Worm (Caenorhabditis elegans) whole organism, L4 larva: ENCODE measurements around the gene F19H6.6.

ENCODE experiments used
- D1046.2 ChIP-seq: fragments of 200-800 bp; sonication (Bioruptor generic); IDR thresholded peaks from 2 replicates; pipeline ENCODE4 v1.3.6; 2022; ENCODE audit warnings: missing genetic modification characterization, missing compliant biosample characterization
- F26F4.8 ChIP-seq: fragments of 200-800 bp; sonication (Bioruptor generic); conservative IDR thresholded peaks from 2 replicates; pipeline ENCODE4 v1.3.6; 2022; ENCODE audit warnings: missing genetic modification characterization, missing compliant biosample characterization
- F37D6.2 ChIP-seq: sonication (generic microtip); optimal IDR thresholded peaks from 2 replicates; lab custom pipeline; 2016; ENCODE audit warnings: mild to moderate bottlenecking, missing genetic modification characterization, missing compliant biosample characterization
- T20F7.1 ChIP-seq: fragments of 200-800 bp; sonication (Bioruptor generic); optimal IDR thresholded peaks from 2 replicates; lab custom pipeline; 2018; ENCODE audit warnings: mild to moderate bottlenecking, missing genetic modification characterization, missing compliant biosample characterization
- T26A8.4 ChIP-seq: fragments of 200-800 bp; sonication (Bioruptor generic); IDR thresholded peaks from 2 replicates; pipeline ENCODE4 v1.3.6; 2022; ENCODE audit warnings: missing genetic modification characterization, missing compliant biosample characterization
- Y105C5A.15 ChIP-seq: fragments of 200-800 bp; sonication (Bioruptor generic); IDR thresholded peaks from 2 replicates; pipeline ENCODE4 v1.3.6; 2022; ENCODE audit warnings: missing genetic modification characterization, missing compliant biosample characterization
- Y48G9A.11 ChIP-seq: fragments of 200-800 bp; sonication (Bioruptor generic); IDR thresholded peaks from 2 replicates; pipeline ENCODE4 v1.3.6; 2022; ENCODE audit warnings: missing genetic modification reagents, missing genetic modification characterization, missing compliant biosample characterization
- Y5F2A.4 ChIP-seq: fragments of 200-800 bp; sonication (Bioruptor generic); optimal IDR thresholded peaks from 2 replicates; lab custom pipeline; 2018; ENCODE audit warnings: mild to moderate bottlenecking, missing genetic modification characterization, missing compliant biosample characterization
- aha-1 ChIP-seq: fragments of 150-350 bp; peaks from one replicate; lab custom pipeline; 2014; ENCODE audit warnings: missing biosample characterization, missing genetic modification characterization
- aly-2 ChIP-seq: sonication (generic microtip); optimal IDR thresholded peaks from 2 replicates; lab custom pipeline; 2018; ENCODE audit warnings: missing biosample characterization, missing genetic modification characterization
- arid-1 ChIP-seq: fragments of 200-800 bp; sonication (Bioruptor generic); conservative IDR thresholded peaks from 2 replicates; pipeline ENCODE4 v1.3.6; 2022; ENCODE audit warnings: missing genetic modification reagents, missing genetic modification characterization, missing compliant biosample characterization
- ceh-20 ChIP-seq: fragments of 200-800 bp; sonication (Bioruptor generic); IDR thresholded peaks from 2 replicates; pipeline ENCODE4 v1.3.6; 2022; ENCODE audit warnings: missing genetic modification reagents, missing genetic modification characterization, missing compliant biosample characterization
- ceh-44 ChIP-seq: fragments of 200-800 bp; sonication (Bioruptor generic); IDR thresholded peaks from 2 replicates; pipeline ENCODE4 v1.3.6; 2022; ENCODE audit warnings: missing genetic modification reagents, missing genetic modification characterization, missing compliant biosample characterization
- dmd-8 ChIP-seq: fragments of 200-800 bp; sonication (Bioruptor generic); IDR thresholded peaks from 2 replicates; pipeline ENCODE4 v1.3.6; 2022; ENCODE audit warnings: missing genetic modification characterization, missing compliant biosample characterization
- dpl-1 ChIP-seq: fragments of 150-350 bp; optimal IDR thresholded peaks from 2 replicates; lab custom pipeline; 2014; ENCODE audit warnings: missing biosample characterization, missing genetic modification reagents, missing genetic modification characterization
- duxl-1 ChIP-seq: sonication (generic microtip); optimal IDR thresholded peaks from 2 replicates; lab custom pipeline; 2016; ENCODE audit warnings: mild to moderate bottlenecking, missing genetic modification characterization, moderate library complexity, missing compliant biosample characterization; ENCODE audit not compliant: poor library complexity
- egl-43 ChIP-seq: fragments of 200-800 bp; sonication (Bioruptor generic); IDR thresholded peaks from 2 replicates; pipeline ENCODE4 v1.3.6; 2022; ENCODE audit warnings: missing genetic modification reagents, missing genetic modification characterization, missing compliant biosample characterization
- fkh-10 ChIP-seq: fragments of 150-350 bp; optimal IDR thresholded peaks from 2 replicates; lab custom pipeline; 2014; ENCODE audit warnings: missing biosample characterization, missing genetic modification reagents, missing genetic modification characterization
- gei-8 ChIP-seq: fragments of 200-800 bp; sonication (Bioruptor generic); optimal IDR thresholded peaks from 2 replicates; lab custom pipeline; 2018; ENCODE audit warnings: mild to moderate bottlenecking, missing genetic modification characterization, missing compliant biosample characterization
- hif-1 ChIP-seq, 2 experiments: sonication (generic microtip); optimal IDR thresholded peaks; 2 replicates each; lab custom pipeline; 2016 to 2017; ENCODE audit warnings: missing compliant biosample characterization in 2 of 2, missing genetic modification characterization in 2 of 2, missing genetic modification reagents in 2 of 2, missing genotype in 2 of 2, mild to moderate bottlenecking in 1 of 2
- hlh-11 ChIP-seq: fragments of 200-800 bp; sonication (Bioruptor generic); optimal IDR thresholded peaks from 2 replicates; lab custom pipeline; 2018; ENCODE audit warnings: mild to moderate bottlenecking, missing genetic modification characterization, missing compliant biosample characterization
- hmg-1.1 ChIP-seq: fragments of 200-800 bp; sonication (Bioruptor generic); IDR thresholded peaks from 2 replicates; pipeline ENCODE4 v1.3.6; 2022; ENCODE audit warnings: missing genetic modification reagents, missing genetic modification characterization, missing compliant biosample characterization
- jun-1 ChIP-seq: fragments of 150-350 bp; optimal IDR thresholded peaks from 2 replicates; lab custom pipeline; 2014; ENCODE audit warnings: missing biosample characterization, missing genetic modification reagents, missing genetic modification characterization
- lim-7 ChIP-seq: fragments of 200-800 bp; sonication (Bioruptor generic); IDR thresholded peaks from 2 replicates; pipeline ENCODE4 v1.3.6; 2022; ENCODE audit warnings: missing genetic modification characterization, missing compliant biosample characterization
- lin-1 ChIP-seq: fragments of 200-800 bp; sonication (Bioruptor generic); IDR thresholded peaks from 2 replicates; pipeline ENCODE4 v1.3.6; 2022; ENCODE audit warnings: missing genetic modification reagents, missing genetic modification characterization, missing compliant biosample characterization
- lin-13 ChIP-seq: fragments of 150-350 bp; optimal IDR thresholded peaks from 2 replicates; lab custom pipeline; 2014; ENCODE audit warnings: missing biosample characterization, missing genetic modification reagents, missing genetic modification characterization
- lin-29 ChIP-seq: fragments of 200-800 bp; sonication (Bioruptor generic); IDR thresholded peaks from 2 replicates; pipeline ENCODE4 v1.3.6; 2022; ENCODE audit warnings: missing genetic modification reagents, missing genetic modification characterization, missing compliant biosample characterization
- lin-38 ChIP-seq: fragments of 200-800 bp; sonication (Bioruptor generic); IDR thresholded peaks from 2 replicates; pipeline ENCODE4 v1.3.6; 2022; ENCODE audit warnings: missing genetic modification reagents, missing genetic modification characterization, missing compliant biosample characterization
- lin-39 ChIP-seq: fragments of 150-350 bp; optimal IDR thresholded peaks from 2 replicates; lab custom pipeline; 2014; ENCODE audit warnings: missing biosample characterization, missing genetic modification reagents, missing genetic modification characterization
- lsy-2 ChIP-seq, 2 experiments: fragments of 150-350 bp in 1 of 2; sonication (generic microtip) in 1 of 2; optimal IDR thresholded peaks; 2 replicates each; lab custom pipeline; 2014 to 2017; ENCODE audit warnings: missing biosample characterization in 2 of 2, missing genetic modification characterization in 2 of 2
- madf-5 ChIP-seq, 2 experiments: fragments of 200-800 bp; sonication (Bioruptor generic); IDR thresholded peaks; 2 replicates each; pipeline ENCODE4 v1.3.6; 2022; ENCODE audit warnings: missing compliant biosample characterization in 2 of 2, missing genetic modification characterization in 2 of 2
- mdl-1 ChIP-seq, 2 experiments: fragments of 150-350 bp in 1 of 2; sonication (generic microtip) in 1 of 2; optimal IDR thresholded peaks; 2 replicates each; lab custom pipeline; 2014 to 2017; ENCODE audit warnings: missing biosample characterization in 2 of 2, missing genetic modification characterization in 2 of 2
- mdt-29 ChIP-seq: fragments of 200-800 bp; sonication (Bioruptor generic); IDR thresholded peaks from 2 replicates; pipeline ENCODE4 v1.3.6; 2022; ENCODE audit warnings: missing genetic modification reagents, missing genetic modification characterization, missing compliant biosample characterization
- mes-2 ChIP-seq: sonication (generic microtip); optimal IDR thresholded peaks from 2 replicates; lab custom pipeline; 2016; ENCODE audit warnings: missing genotype, mild to moderate bottlenecking, missing genetic modification characterization, missing compliant biosample characterization; ENCODE audit not compliant: poor library complexity, severe bottlenecking
- nhr-102 ChIP-seq: sonication (generic microtip); optimal IDR thresholded peaks from 2 replicates; lab custom pipeline; 2016; ENCODE audit warnings: mild to moderate bottlenecking, missing genetic modification characterization, moderate library complexity, missing compliant biosample characterization
- nhr-11 ChIP-seq: fragments of 150-350 bp; optimal IDR thresholded peaks from 2 replicates; lab custom pipeline; 2014; ENCODE audit warnings: missing biosample characterization, missing genetic modification characterization
- nhr-111 ChIP-seq: fragments of 200-800 bp; sonication (Bioruptor generic); optimal IDR thresholded peaks from 2 replicates; lab custom pipeline; 2018; ENCODE audit warnings: mild to moderate bottlenecking, missing genetic modification characterization, missing compliant biosample characterization
- nhr-237 ChIP-seq: sonication (generic microtip); optimal IDR thresholded peaks from 2 replicates; lab custom pipeline; 2017; ENCODE audit warnings: missing biosample characterization, missing genetic modification characterization
- nhr-41 ChIP-seq: fragments of 200-800 bp; sonication (Bioruptor generic); IDR thresholded peaks from 2 replicates; pipeline ENCODE4 v1.3.6; 2022; ENCODE audit warnings: missing genetic modification reagents, missing genetic modification characterization, missing compliant biosample characterization
- nhr-77 ChIP-seq: fragments of 150-350 bp; optimal IDR thresholded peaks from 2 replicates; lab custom pipeline; 2014; ENCODE audit warnings: missing biosample characterization, missing genetic modification characterization
- php-3 ChIP-seq: fragments of 200-800 bp; sonication (Bioruptor generic); IDR thresholded peaks from 2 replicates; pipeline ENCODE4 v1.3.6; 2022; ENCODE audit warnings: missing genetic modification reagents, missing genetic modification characterization, missing compliant biosample characterization
- saeg-2 ChIP-seq: fragments of 200-800 bp; sonication (Bioruptor generic); IDR thresholded peaks from 2 replicates; pipeline ENCODE4 v1.3.6; 2022; ENCODE audit warnings: missing genetic modification reagents, missing genetic modification characterization, missing compliant biosample characterization
- skn-1 ChIP-seq: fragments of 150-350 bp; optimal IDR thresholded peaks from 2 replicates; lab custom pipeline; 2014; ENCODE audit warnings: missing biosample characterization, missing genetic modification characterization
- snpc-4 ChIP-seq: fragments of 150-350 bp; optimal IDR thresholded peaks from 2 replicates; lab custom pipeline; 2014; ENCODE audit warnings: missing biosample characterization, missing genetic modification characterization
- spr-3 ChIP-seq: fragments of 200-800 bp; sonication (Bioruptor generic); optimal IDR thresholded peaks from 2 replicates; lab custom pipeline; 2018; ENCODE audit warnings: mild to moderate bottlenecking, missing genetic modification characterization, missing compliant biosample characterization
- tag-97 ChIP-seq: fragments of 200-800 bp; sonication (Bioruptor generic); IDR thresholded peaks from 2 replicates; pipeline ENCODE4 v1.3.6; 2022; ENCODE audit warnings: missing genetic modification characterization, missing compliant biosample characterization
- unc-130 ChIP-seq: sonication (generic microtip); optimal IDR thresholded peaks from 2 replicates; lab custom pipeline; 2016; ENCODE audit warnings: missing genetic modification reagents, missing genetic modification characterization, missing compliant biosample characterization
- unc-62 ChIP-seq, 3 experiments: fragments of 150-350 bp in 1 of 3; sonication (generic microtip); optimal IDR thresholded peaks in 2 of 3; peaks in 1 of 3; 1 replicate in 1 of 3; 2 replicates in 2 of 3; lab custom pipeline; 2014 to 2017; ENCODE audit warnings: missing biosample characterization in 3 of 3, missing genetic modification characterization in 3 of 3, missing genetic modification reagents in 3 of 3, missing genotype in 1 of 3
- ztf-11 ChIP-seq: fragments of 150-350 bp; optimal IDR thresholded peaks from 2 replicates; lab custom pipeline; 2014; ENCODE audit warnings: missing biosample characterization, missing genetic modification characterization

The F19H6.6 gene

DNA sequence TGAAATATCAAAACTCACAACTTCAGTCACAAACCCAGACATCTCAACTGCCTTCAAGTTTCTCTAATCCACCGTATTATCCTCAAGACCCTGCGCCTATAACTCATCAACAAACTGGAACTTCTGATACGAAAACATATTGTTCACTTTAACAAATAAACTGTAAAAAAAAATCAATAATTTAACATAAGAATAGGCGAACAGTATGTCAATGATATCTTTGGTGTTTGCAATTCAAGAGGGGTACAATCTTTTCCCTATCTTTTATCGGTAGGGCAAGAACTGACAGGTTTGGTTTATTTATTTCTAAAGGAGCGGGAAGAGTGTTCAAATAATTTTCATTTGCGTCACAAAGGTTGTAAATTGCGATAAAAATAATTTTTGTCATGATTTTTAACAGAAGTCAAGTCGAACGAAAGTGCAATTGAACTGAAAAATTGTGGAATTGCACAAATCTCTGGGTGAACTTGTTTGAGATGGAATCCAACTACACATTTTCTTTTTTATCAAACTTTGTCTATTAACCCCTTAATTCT lies 2.4 kb downstream of the F19H6.6 start (continued):
- TF ChIP-seq dmd-8 (GFP tag; lab: Robert Waterston, UW) (0 out of 2 replicates have a peak, but pooled peaks have one; percentile 5), mdt-29 (peak; percentile 92), saeg-2 (peak; percentile 93), arid-1 (peak; percentile 76), egl-43 (GFP tag; lab: Robert Waterston, UW) (peak; percentile 78), jun-1 (tag; lab: Kevin White, UChicago) (peak; percentile 99), lin-29 (GFP tag; lab: Robert Waterston, UW) (peak; percentile 94), D1046.2 (peak; percentile 87; the same call in 1 of the 2 replicates), T26A8.4 (GFP tag; lab: Robert Waterston, UW) (peak; percentile 99), hif-1 (tag; optimal IDR thresholded peaks at IDR 0.05; lab: Kevin White, UChicago) (peak; percentile 71 to 85), ztf-11 (tag; lab: Kevin White, UChicago) (peak; percentile 56), lin-13 (GFP tag; lab: Kevin White, UChicago) (peak; percentile 96), aha-1 (tag; lab: Kevin White, UChicago) (peak; percentile 99), Y48G9A.11 (no peak), ceh-20 (GFP tag; lab: Robert Waterston, UW) (peak; percentile 97), mdl-1 (tag; optimal IDR thresholded peaks at IDR 0.05; lab: Kevin White, UChicago) (peak; percentile 87 to 89), T20F7.1 (GFP tag; lab: Kevin White, UChicago) (peak; percentile 94), spr-3 (GFP tag; lab: Kevin White, UChicago) (peak; percentile 91), tag-97 (peak; percentile 76), skn-1 (tag; lab: Kevin White, UChicago) (peak; percentile 41), lim-7 (GFP tag; lab: Robert Waterston, UW) (no peak), duxl-1 (tag; lab: Kevin White, UChicago) (peak; percentile 98), F26F4.8 (GFP tag; lab: Robert Waterston, UW) (no peak), fkh-10 (GFP tag; lab: Kevin White, UChicago) (peak; percentile 100), unc-130 (GFP tag; lab: Kevin White, UChicago) (no peak), dpl-1 (GFP tag; lab: Kevin White, UChicago) (peak; percentile 66), hmg-1.1 (GFP tag; lab: Robert Waterston, UW) (peak; percentile 99), lin-1 (peak; percentile 92), nhr-11 (tag; lab: Kevin White, UChicago) (peak; percentile 97), mes-2 (tag; lab: Kevin White, UChicago) (peak; percentile 94), gei-8 (GFP tag; lab: Kevin White, UChicago) (peak; percentile 75), lin-38 (peak; percentile 84), nhr-77 (peak; percentile 100), madf-5 (GFP tag; IDR thresholded peaks at IDR 0.05; lab: Robert Waterston, UW) (peak in 1 of 2 experiments; percentile 85; a peak in 1 of 4 replicates), hlh-11 (tag; lab: Kevin White, UChicago) (peak; percentile 96), Y5F2A.4 (peak; percentile 90), php-3 (GFP tag; lab: Robert Waterston, UW) (peak; percentile 93; the same call in 1 of the 2 replicates), nhr-237 (tag; lab: Kevin White, UChicago) (peak; percentile 90), ceh-44 (GFP tag; lab: Robert Waterston, UW) (0 out of 2 replicates have a peak, but pooled peaks have one; percentile 32), nhr-111 (GFP tag; lab: Kevin White, UChicago) (no peak), aly-2 (tag; lab: Kevin White, UChicago) (no peak), Y105C5A.15 (peak; percentile 70; the same call in 1 of the 2 replicates), snpc-4 (tag; lab: Kevin White, UChicago) (peak; percentile 50), lin-39 (tag; lab: Kevin White, UChicago) (peak; percentile 92), nhr-102 (tag; lab: Kevin White, UChicago) (peak; percentile 99), nhr-41 (GFP tag; lab: Robert Waterston, UW) (peak; percentile 72; the same call in 1 of the 2 replicates), F37D6.2 (tag; lab: Kevin White, UChicago) (peak; percentile 98), unc-62 (GFP tag; optimal IDR thresholded peaks at IDR 0.05 in 1 of 2; lab: Kevin White, UChicago) (peak; percentile 65 to 100), unc-62 (tag; optimal IDR thresholded peaks at IDR 0.05; lab: Kevin White, UChicago) (peak; percentile 96), lsy-2 (tag; optimal IDR thresholded peaks at IDR 0.05; lab: Kevin White, UChicago) (peak; percentile 94 to 97)
